Fruit fly (Drosophila melanogaster) whole organism, wandering third instar larva: Measurements from ENCODE around the gene Idh3a.

ENCODE experiments used
- Abd-B ChIP-seq: fragments of >200 bp; optimal IDR thresholded peaks from 2 replicates; lab custom pipeline; 2017; ENCODE audit warnings: missing biosample characterization, missing genetic modification characterization
- Dfd ChIP-seq: fragments of >200 bp; optimal IDR thresholded peaks from 2 replicates; lab custom pipeline; 2017; ENCODE audit warnings: missing biosample characterization, missing genetic modification characterization
- Hr78 ChIP-seq: fragments of >200 bp; optimal IDR thresholded peaks from 2 replicates; lab custom pipeline; 2017; ENCODE audit warnings: missing biosample characterization, missing genetic modification characterization
- Sp1 ChIP-seq: fragments of 200-800 bp; sonication (Bioruptor generic); optimal IDR thresholded peaks from 3 replicates; lab custom pipeline; 2019; ENCODE audit warnings: missing biosample characterization, mild to moderate bottlenecking, missing genetic modification characterization, moderate library complexity
- usp ChIP-seq: fragments of >200 bp; optimal IDR thresholded peaks from 2 replicates; lab custom pipeline; 2017; ENCODE audit warnings: missing biosample characterization, missing genetic modification characterization

DNA sequence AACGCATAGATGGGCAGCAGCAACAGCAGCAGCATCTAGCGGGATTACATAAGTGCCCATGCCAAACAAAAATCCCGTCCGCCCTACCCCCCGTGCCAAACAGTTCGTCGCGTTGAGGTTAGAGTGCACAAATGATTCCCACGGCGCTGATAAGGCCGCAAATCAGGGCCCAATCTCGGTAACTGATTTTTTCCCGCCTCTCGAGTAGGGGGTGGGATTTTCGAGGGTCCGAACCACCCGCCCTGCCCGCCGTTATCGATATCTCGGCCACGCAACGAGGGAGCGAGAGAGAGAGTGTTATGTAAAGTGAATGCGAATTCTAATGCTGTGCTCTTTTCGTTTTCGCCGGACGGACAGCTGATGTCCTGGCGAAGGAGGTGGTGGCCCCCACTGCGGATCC lies 722 bp downstream of the Idh3a start:
- no peak for TF ChIP-seq usp (GFP tag; lab: Kevin White, UChicago)
- no peak for TF ChIP-seq Dfd (GFP tag; lab: Kevin White, UChicago)
- TF ChIP-seq Abd-B (GFP tag; lab: Kevin White, UChicago), result no peak
- no peak for TF ChIP-seq Sp1 (GFP tag; lab: Kevin White, UChicago)
- TF ChIP-seq Hr78 (GFP tag; lab: Kevin White, UChicago), result no peak
